Worm (Caenorhabditis elegans) whole organism, L4 larva: Measurements from ENCODE around the gene dap-3.
A peak's percentile ranks its signal among the peaks of the same experiment; 100 is the strongest.

Source experiments
- F26F4.8 ChIP-seq: fragments of 200-800 bp; sonication (Bioruptor generic); conservative IDR thresholded peaks from 2 replicates; pipeline ENCODE4 v1.3.6; 2022; ENCODE audit warnings: missing genetic modification characterization, missing compliant biosample characterization
- F37D6.2 ChIP-seq: sonication (generic microtip); optimal IDR thresholded peaks from 2 replicates; lab custom pipeline; 2016; ENCODE audit warnings: mild to moderate bottlenecking, missing genetic modification characterization, missing compliant biosample characterization
- R02D3.7 ChIP-seq: fragments of 150-350 bp; sonication (generic microtip); optimal IDR thresholded peaks from 3 replicates; lab custom pipeline; 2014; ENCODE audit warnings: missing biosample characterization, missing genetic modification characterization
- T26A8.4 ChIP-seq: fragments of 200-800 bp; sonication (Bioruptor generic); IDR thresholded peaks from 2 replicates; pipeline ENCODE4 v1.3.6; 2022; ENCODE audit warnings: missing genetic modification characterization, missing compliant biosample characterization
- Y105C5A.15 ChIP-seq: fragments of 200-800 bp; sonication (Bioruptor generic); IDR thresholded peaks from 2 replicates; pipeline ENCODE4 v1.3.6; 2022; ENCODE audit warnings: missing genetic modification characterization, missing compliant biosample characterization
- Y75B8A.6 ChIP-seq: fragments of 200-800 bp; sonication (Bioruptor generic); IDR thresholded peaks from 2 replicates; pipeline ENCODE4 v1.3.6; 2022; ENCODE audit warnings: missing genetic modification reagents, missing genetic modification characterization, missing compliant biosample characterization
- ZK546.5 ChIP-seq, 2 experiments: sonication (generic microtip); optimal IDR thresholded peaks; 2 replicates each; lab custom pipeline; 2017; ENCODE audit warnings: missing biosample characterization in 2 of 2, missing genetic modification characterization in 2 of 2
- ama-1 ChIP-seq: fragments of 150-350 bp; optimal IDR thresholded peaks from 2 replicates; lab custom pipeline; 2014; ENCODE audit warnings: inconsistent platforms, mixed read lengths
- arid-1 ChIP-seq: fragments of 200-800 bp; sonication (Bioruptor generic); conservative IDR thresholded peaks from 2 replicates; pipeline ENCODE4 v1.3.6; 2022; ENCODE audit warnings: missing genetic modification reagents, missing genetic modification characterization, missing compliant biosample characterization
- ceh-28 ChIP-seq: fragments of 150-350 bp; optimal IDR thresholded peaks from 2 replicates; lab custom pipeline; 2014; ENCODE audit warnings: missing biosample characterization, missing genetic modification reagents, missing genetic modification characterization
- ceh-32 ChIP-seq: sonication (generic microtip); optimal IDR thresholded peaks from 2 replicates; lab custom pipeline; 2016; ENCODE audit warnings: mild to moderate bottlenecking, missing genetic modification characterization, missing compliant biosample characterization; ENCODE audit not compliant: poor library complexity
- ceh-62 ChIP-seq: sonication (generic microtip); optimal IDR thresholded peaks from 2 replicates; lab custom pipeline; 2017; ENCODE audit warnings: missing biosample characterization, missing genetic modification characterization
- ceh-82 ChIP-seq: sonication (generic microtip); optimal IDR thresholded peaks from 2 replicates; lab custom pipeline; 2017; ENCODE audit warnings: missing biosample characterization, missing genetic modification characterization
- cey-2 ChIP-seq: sonication (generic microtip); optimal IDR thresholded peaks from 3 replicates; lab custom pipeline; 2017; ENCODE audit warnings: missing genetic modification characterization, mild to moderate bottlenecking, missing compliant biosample characterization, antibody characterized with exemption, borderline replicate concordance; ENCODE audit not compliant: insufficient read depth
- ctbp-1 ChIP-seq: fragments of 200-800 bp; sonication (Bioruptor generic); IDR thresholded peaks from 2 replicates; pipeline ENCODE4 v1.3.6; 2022; ENCODE audit warnings: missing genetic modification reagents, missing genetic modification characterization, missing compliant biosample characterization
- daf-16 ChIP-seq, 3 experiments: sonication (generic microtip); optimal IDR thresholded peaks; 2 replicates each; lab custom pipeline; 2016 to 2017; ENCODE audit warnings: missing genetic modification characterization in 3 of 3, missing genetic modification reagents in 3 of 3, mild to moderate bottlenecking in 2 of 3, missing compliant biosample characterization in 2 of 3, missing biosample characterization in 1 of 3, moderate library complexity in 1 of 3
- daf-8 ChIP-seq: fragments of 200-800 bp; sonication (Bioruptor generic); IDR thresholded peaks from 2 replicates; pipeline ENCODE4 v1.3.6; 2022; ENCODE audit warnings: missing genetic modification characterization, missing compliant biosample characterization
- dmd-6 ChIP-seq: fragments of 200-800 bp; sonication (Bioruptor generic); IDR thresholded peaks from 2 replicates; pipeline ENCODE4 v1.3.6; 2022; ENCODE audit warnings: missing genetic modification reagents, missing genetic modification characterization, missing compliant biosample characterization
- dmd-9 ChIP-seq: fragments of 200-800 bp; sonication (Bioruptor generic); IDR thresholded peaks from 2 replicates; pipeline ENCODE4 v1.3.6; 2022; ENCODE audit warnings: missing genetic modification reagents, missing genetic modification characterization, missing compliant biosample characterization
- dve-1 ChIP-seq: sonication (generic microtip); optimal IDR thresholded peaks from 2 replicates; lab custom pipeline; 2017; ENCODE audit warnings: antibody characterized with exemption, mild to moderate bottlenecking, missing genetic modification characterization, missing compliant biosample characterization; ENCODE audit not compliant: insufficient read depth
- gei-8 ChIP-seq: fragments of 200-800 bp; sonication (Bioruptor generic); optimal IDR thresholded peaks from 2 replicates; lab custom pipeline; 2018; ENCODE audit warnings: mild to moderate bottlenecking, missing genetic modification characterization, missing compliant biosample characterization
- hif-1 ChIP-seq, 2 experiments: sonication (generic microtip); optimal IDR thresholded peaks; 2 replicates each; lab custom pipeline; 2016 to 2017; ENCODE audit warnings: missing compliant biosample characterization in 2 of 2, missing genetic modification characterization in 2 of 2, missing genetic modification reagents in 2 of 2, missing genotype in 2 of 2, mild to moderate bottlenecking in 1 of 2
- hlh-11 ChIP-seq: fragments of 200-800 bp; sonication (Bioruptor generic); optimal IDR thresholded peaks from 2 replicates; lab custom pipeline; 2018; ENCODE audit warnings: mild to moderate bottlenecking, missing genetic modification characterization, missing compliant biosample characterization
- hmg-1.1 ChIP-seq: fragments of 200-800 bp; sonication (Bioruptor generic); IDR thresholded peaks from 2 replicates; pipeline ENCODE4 v1.3.6; 2022; ENCODE audit warnings: missing genetic modification reagents, missing genetic modification characterization, missing compliant biosample characterization
- jun-1 ChIP-seq: fragments of 150-350 bp; optimal IDR thresholded peaks from 2 replicates; lab custom pipeline; 2014; ENCODE audit warnings: missing biosample characterization, missing genetic modification reagents, missing genetic modification characterization
- lin-13 ChIP-seq: fragments of 150-350 bp; optimal IDR thresholded peaks from 2 replicates; lab custom pipeline; 2014; ENCODE audit warnings: missing biosample characterization, missing genetic modification reagents, missing genetic modification characterization
- lin-29 ChIP-seq: fragments of 200-800 bp; sonication (Bioruptor generic); IDR thresholded peaks from 2 replicates; pipeline ENCODE4 v1.3.6; 2022; ENCODE audit warnings: missing genetic modification reagents, missing genetic modification characterization, missing compliant biosample characterization
- lin-38 ChIP-seq: fragments of 200-800 bp; sonication (Bioruptor generic); IDR thresholded peaks from 2 replicates; pipeline ENCODE4 v1.3.6; 2022; ENCODE audit warnings: missing genetic modification reagents, missing genetic modification characterization, missing compliant biosample characterization
- lin-39 ChIP-seq: fragments of 150-350 bp; optimal IDR thresholded peaks from 2 replicates; lab custom pipeline; 2014; ENCODE audit warnings: missing biosample characterization, missing genetic modification reagents, missing genetic modification characterization
- lir-3 ChIP-seq: sonication (generic microtip); optimal IDR thresholded peaks from 2 replicates; lab custom pipeline; 2016; ENCODE audit warnings: mild to moderate bottlenecking, missing genetic modification characterization, missing compliant biosample characterization
- madf-9 ChIP-seq: fragments of 200-800 bp; sonication (Bioruptor generic); conservative IDR thresholded peaks from 2 replicates; pipeline ENCODE4 v1.3.6; 2022; ENCODE audit warnings: missing genetic modification reagents, missing genetic modification characterization, missing compliant biosample characterization
- mdt-29 ChIP-seq: fragments of 200-800 bp; sonication (Bioruptor generic); IDR thresholded peaks from 2 replicates; pipeline ENCODE4 v1.3.6; 2022; ENCODE audit warnings: missing genetic modification reagents, missing genetic modification characterization, missing compliant biosample characterization
- mep-1 ChIP-seq: fragments of 150-350 bp; sonication (generic microtip); optimal IDR thresholded peaks from 3 replicates; lab custom pipeline; 2014; ENCODE audit warnings: missing biosample characterization, missing genetic modification characterization
- mes-2 ChIP-seq: sonication (generic microtip); optimal IDR thresholded peaks from 2 replicates; lab custom pipeline; 2016; ENCODE audit warnings: missing genotype, mild to moderate bottlenecking, missing genetic modification characterization, missing compliant biosample characterization; ENCODE audit not compliant: poor library complexity, severe bottlenecking
- mxl-3 ChIP-seq: fragments of 200-800 bp; sonication (Bioruptor generic); optimal IDR thresholded peaks from 2 replicates; lab custom pipeline; 2018; ENCODE audit warnings: mild to moderate bottlenecking, missing genetic modification characterization, missing compliant biosample characterization
- nhr-102 ChIP-seq: sonication (generic microtip); optimal IDR thresholded peaks from 2 replicates; lab custom pipeline; 2016; ENCODE audit warnings: mild to moderate bottlenecking, missing genetic modification characterization, moderate library complexity, missing compliant biosample characterization
- nhr-25 ChIP-seq: sonication (generic microtip); optimal IDR thresholded peaks from 2 replicates; lab custom pipeline; 2017; ENCODE audit warnings: missing genetic modification characterization, mild to moderate bottlenecking, missing compliant biosample characterization, antibody characterized with exemption, moderate library complexity, borderline replicate concordance; ENCODE audit not compliant: insufficient read depth
- nhr-28 ChIP-seq: fragments of 150-350 bp; optimal IDR thresholded peaks from 2 replicates; lab custom pipeline; 2014; ENCODE audit warnings: missing biosample characterization, missing genetic modification characterization
- nhr-41 ChIP-seq: fragments of 200-800 bp; sonication (Bioruptor generic); IDR thresholded peaks from 2 replicates; pipeline ENCODE4 v1.3.6; 2022; ENCODE audit warnings: missing genetic modification reagents, missing genetic modification characterization, missing compliant biosample characterization
- nhr-76 ChIP-seq: fragments of 150-350 bp; optimal IDR thresholded peaks from 2 replicates; lab custom pipeline; 2014; ENCODE audit warnings: missing biosample characterization, missing genetic modification characterization
- php-3 ChIP-seq: fragments of 200-800 bp; sonication (Bioruptor generic); IDR thresholded peaks from 2 replicates; pipeline ENCODE4 v1.3.6; 2022; ENCODE audit warnings: missing genetic modification reagents, missing genetic modification characterization, missing compliant biosample characterization
- saeg-2 ChIP-seq: fragments of 200-800 bp; sonication (Bioruptor generic); IDR thresholded peaks from 2 replicates; pipeline ENCODE4 v1.3.6; 2022; ENCODE audit warnings: missing genetic modification reagents, missing genetic modification characterization, missing compliant biosample characterization
- snpc-1.2 ChIP-seq: fragments of 200-800 bp; sonication (Bioruptor generic); IDR thresholded peaks from 2 replicates; pipeline ENCODE4 v1.3.6; 2022; ENCODE audit warnings: missing genetic modification reagents, missing genetic modification characterization, missing compliant biosample characterization
- spr-1 ChIP-seq: sonication (generic microtip); optimal IDR thresholded peaks from 2 replicates; lab custom pipeline; 2016; ENCODE audit warnings: mild to moderate bottlenecking, missing genetic modification characterization, missing compliant biosample characterization
- spr-3 ChIP-seq: fragments of 200-800 bp; sonication (Bioruptor generic); optimal IDR thresholded peaks from 2 replicates; lab custom pipeline; 2018; ENCODE audit warnings: mild to moderate bottlenecking, missing genetic modification characterization, missing compliant biosample characterization
- unc-130 ChIP-seq: sonication (generic microtip); optimal IDR thresholded peaks from 2 replicates; lab custom pipeline; 2016; ENCODE audit warnings: missing genetic modification reagents, missing genetic modification characterization, missing compliant biosample characterization
- zag-1 ChIP-seq: fragments of 150-350 bp; optimal IDR thresholded peaks from 2 replicates; lab custom pipeline; 2014; ENCODE audit warnings: missing biosample characterization, missing genetic modification characterization
- zfp-2 ChIP-seq: sonication (generic microtip); optimal IDR thresholded peaks from 2 replicates; lab custom pipeline; 2016; ENCODE audit warnings: mild to moderate bottlenecking, missing genetic modification characterization, missing compliant biosample characterization
- zip-2 ChIP-seq: fragments of 150-350 bp; optimal IDR thresholded peaks from 2 replicates; lab custom pipeline; 2014; ENCODE audit warnings: missing biosample characterization, missing genetic modification characterization

dap-3 gene

ce11 chrII:10541923-10542486 is 38.9 kb upstream of the dap-3 start, which contains the start of gene pro-1 (continued):
- TF ChIP-seq zfp-2 (tag; lab: Kevin White, UChicago) (no peak), nhr-76 (tag; lab: Kevin White, UChicago) (no peak), dmd-6 (GFP tag; lab: Robert Waterston, UW) (peak; percentile 54), nhr-25 (tag; lab: Kevin White, UChicago) (peak; percentile 62), Y105C5A.15 (GFP tag; lab: Robert Waterston, UW) (peak; percentile 50; the same call in 1 of the 2 replicates), lin-39 (no peak), daf-8 (GFP tag; lab: Robert Waterston, UW) (no peak), spr-3 (peak; percentile 48), zip-2 (tag; lab: Kevin White, UChicago) (peak; percentile 61), cey-2 (no peak), F37D6.2 (peak; percentile 66), dmd-9 (GFP tag; lab: Robert Waterston, UW) (peak; percentile 75; the same call in 1 of the 2 replicates), nhr-28 (tag; lab: Kevin White, UChicago) (peak; percentile 47), ceh-32 (no peak), dve-1 (tag; lab: Kevin White, UChicago) (peak; percentile 90), zag-1 (tag; lab: Kevin White, UChicago) (no peak), nhr-102 (peak; percentile 85), ZK546.5 (tag; optimal IDR thresholded peaks at IDR 0.05; lab: Kevin White, UChicago) (no peak), mep-1 (tag; lab: Kevin White, UChicago) (peak; percentile 98), ceh-82 (tag; lab: Kevin White, UChicago) (no peak), R02D3.7 (tag; lab: Kevin White, UChicago) (peak; percentile 80), mes-2 (tag; lab: Kevin White, UChicago) (peak; percentile 79), lir-3 (tag; lab: Kevin White, UChicago) (no peak), ctbp-1 (GFP tag; lab: Robert Waterston, UW) (peak; percentile 96), lin-38 (peak; percentile 84), Y75B8A.6 (peak; percentile 45; the same call in 1 of the 2 replicates), nhr-41 (GFP tag; lab: Robert Waterston, UW) (peak; percentile 66; the same call in 1 of the 2 replicates), madf-9 (GFP tag; lab: Robert Waterston, UW) (no peak), daf-16 (GFP tag; optimal IDR thresholded peaks at IDR 0.05; lab: Kevin White, UChicago) (peak in 1 of 2 experiments; percentile 37), daf-16 (tag; optimal IDR thresholded peaks at IDR 0.05; lab: Kevin White, UChicago) (peak; percentile 87), ceh-62 (tag; lab: Kevin White, UChicago) (no peak), gei-8 (GFP tag; lab: Kevin White, UChicago) (peak; percentile 12), jun-1 (peak; percentile 34), snpc-1.2 (GFP tag; lab: Robert Waterston, UW) (peak; percentile 85), hmg-1.1 (GFP tag; lab: Robert Waterston, UW) (peak; percentile 80), spr-1 (tag; lab: Kevin White, UChicago) (no peak), T26A8.4 (peak; percentile 95), saeg-2 (GFP tag; lab: Robert Waterston, UW) (peak; percentile 83), lin-29 (GFP tag; lab: Robert Waterston, UW) (peak; percentile 89), ceh-28 (tag; lab: Kevin White, UChicago) (peak; percentile 52), php-3 (GFP tag; lab: Robert Waterston, UW) (peak; percentile 80), ama-1 (lab: Kevin White, UChicago) (peak; percentile 92), arid-1 (GFP tag; lab: Robert Waterston, UW) (peak; percentile 92), mxl-3 (GFP tag; lab: Kevin White, UChicago) (no peak), hif-1 (tag; optimal IDR thresholded peaks at IDR 0.05; lab: Kevin White, UChicago) (peak in 1 of 2 experiments; percentile 84), hlh-11 (peak; percentile 76), mdt-29 (GFP tag; lab: Robert Waterston, UW) (peak; percentile 89), unc-130 (GFP tag; lab: Kevin White, UChicago) (no peak), lin-13 (peak; percentile 6), F26F4.8 (GFP tag; lab: Robert Waterston, UW) (no peak)
